Fruit fly (Drosophila melanogaster) whole organism, wandering third instar larva: ENCODE measurements around the gene Chsy.

Experiments
- Abd-B ChIP-seq: fragments of >200 bp; optimal IDR thresholded peaks from 2 replicates; lab custom pipeline; 2017; ENCODE audit warnings: missing biosample characterization, missing genetic modification characterization
- CG32264 ChIP-seq: fragments of 200-800 bp; sonication (Bioruptor generic); optimal IDR thresholded peaks from 2 replicates; lab custom pipeline; 2016; ENCODE audit warnings: missing biosample characterization, missing genetic modification characterization
- CG9705 ChIP-seq: fragments of 200-800 bp; sonication (Bioruptor generic); optimal IDR thresholded peaks from 2 replicates; lab custom pipeline; 2018; ENCODE audit warnings: missing biosample characterization, mild to moderate bottlenecking, missing genetic modification characterization
- CrebA ChIP-seq: fragments of 200-800 bp; sonication (Bioruptor generic); optimal IDR thresholded peaks from 2 replicates; lab custom pipeline; 2016; ENCODE audit warnings: missing biosample characterization, mild to moderate bottlenecking, missing genetic modification characterization, borderline replicate concordance
- Dfd ChIP-seq: fragments of >200 bp; optimal IDR thresholded peaks from 2 replicates; lab custom pipeline; 2017; ENCODE audit warnings: missing biosample characterization, missing genetic modification characterization
- Dif ChIP-seq: fragments of 200-275, 200-300 bp; sonication (Bioruptor generic); optimal IDR thresholded peaks from 2 replicates; lab custom pipeline; 2018; ENCODE audit warnings: missing biosample characterization, missing genetic modification characterization; ENCODE audit not compliant: partially characterized antibody
- GATAd ChIP-seq: sonication (Bioruptor generic); optimal IDR thresholded peaks from 2 replicates; lab custom pipeline; 2016; ENCODE audit warnings: missing biosample characterization, missing genetic modification characterization
- HLH106 ChIP-seq: fragments of 200-800 bp; optimal IDR thresholded peaks from 3 replicates; lab custom pipeline; 2019; ENCODE audit warnings: missing biosample characterization, mild to moderate bottlenecking, missing genetic modification characterization, moderate library complexity
- Hnf4 ChIP-seq: fragments of 200-800 bp; sonication (Bioruptor generic); optimal IDR thresholded peaks from 2 replicates; lab custom pipeline; 2016; ENCODE audit warnings: missing biosample characterization, mild to moderate bottlenecking, missing genetic modification characterization
- Hr78 ChIP-seq: fragments of >200 bp; optimal IDR thresholded peaks from 2 replicates; lab custom pipeline; 2017; ENCODE audit warnings: missing biosample characterization, missing genetic modification characterization
- Hr83 ChIP-seq: fragments of 200-300 bp; sonication (Bioruptor generic); optimal IDR thresholded peaks from 2 replicates; lab custom pipeline; 2016; ENCODE audit warnings: missing biosample characterization, mild to moderate bottlenecking, missing genetic modification characterization, moderate library complexity; ENCODE audit not compliant: poor library complexity, severe bottlenecking
- Jra ChIP-seq: sonication (Bioruptor generic); optimal IDR thresholded peaks from 2 replicates; lab custom pipeline; 2016; ENCODE audit warnings: missing biosample characterization, missing genetic modification characterization
- Mio ChIP-seq: sonication (Bioruptor generic); optimal IDR thresholded peaks from 2 replicates; lab custom pipeline; 2016; ENCODE audit warnings: missing biosample characterization, missing genetic modification characterization
- Myc ChIP-seq: fragments of >200 bp; optimal IDR thresholded peaks from 2 replicates; lab custom pipeline; 2017
- N ChIP-seq: fragments of >200 bp; optimal IDR thresholded peaks from 2 replicates; lab custom pipeline; 2018; ENCODE audit warnings: missing biosample characterization, missing external identifiers, missing genetic modification characterization
- OdsH ChIP-seq: fragments of 200-800 bp; sonication (Bioruptor generic); optimal IDR thresholded peaks from 2 replicates; lab custom pipeline; 2016; ENCODE audit warnings: missing biosample characterization, mild to moderate bottlenecking, missing genetic modification characterization
- Rel ChIP-seq, 2 experiments: fragments of 200-800 bp; sonication (Bioruptor generic) in 1 of 2; optimal IDR thresholded peaks; 2 replicates in 1 of 2; 3 replicates in 1 of 2; lab custom pipeline; 2016 to 2019; ENCODE audit warnings: mild to moderate bottlenecking in 2 of 2, missing biosample characterization in 2 of 2, missing genetic modification characterization in 2 of 2, moderate library complexity in 1 of 2
- Sp1 ChIP-seq: fragments of 200-800 bp; sonication (Bioruptor generic); optimal IDR thresholded peaks from 3 replicates; lab custom pipeline; 2019; ENCODE audit warnings: missing biosample characterization, mild to moderate bottlenecking, missing genetic modification characterization, moderate library complexity
- Vsx2 ChIP-seq: fragments of 200-300, 225-300 bp; sonication (Bioruptor generic); optimal IDR thresholded peaks from 2 replicates; lab custom pipeline; 2018; ENCODE audit warnings: missing biosample characterization, missing genetic modification characterization; ENCODE audit not compliant: partially characterized antibody
- br ChIP-seq: fragments of 200-800 bp; sonication (Bioruptor generic); optimal IDR thresholded peaks from 2 replicates; lab custom pipeline; 2016; ENCODE audit warnings: missing biosample characterization, missing genetic modification characterization
- brk ChIP-seq: fragments of 200-800 bp; sonication (Bioruptor generic); optimal IDR thresholded peaks from 2 replicates; lab custom pipeline; 2016; ENCODE audit warnings: missing biosample characterization, mild to moderate bottlenecking, missing genetic modification characterization
- dl ChIP-seq, 2 experiments: fragments of 175-275, 200-275 bp in 1 of 2; fragments of 200-275 bp in 1 of 2; sonication (Bioruptor generic); optimal IDR thresholded peaks; lab custom pipeline; 2018; ENCODE audit warnings: mild to moderate bottlenecking in 2 of 2, missing biosample characterization in 2 of 2, missing genetic modification characterization in 2 of 2, moderate library complexity in 2 of 2; ENCODE audit not compliant: partially characterized antibody in 2 of 2, insufficient read depth in 1 of 2
- dmrt93B ChIP-seq: fragments of 200-800 bp; sonication (Bioruptor generic); optimal IDR thresholded peaks from 2 replicates; lab custom pipeline; 2018; ENCODE audit warnings: missing biosample characterization, mild to moderate bottlenecking, missing genetic modification characterization
- dsf ChIP-seq: sonication (Bioruptor generic); optimal IDR thresholded peaks from 2 replicates; lab custom pipeline; 2016; ENCODE audit warnings: missing biosample characterization, missing genetic modification characterization, borderline replicate concordance
- ey ChIP-seq: fragments of 200-800 bp; sonication (Bioruptor generic); optimal IDR thresholded peaks from 2 replicates; lab custom pipeline; 2016; ENCODE audit warnings: missing biosample characterization, missing genetic modification characterization
- foxo ChIP-seq, 2 experiments: fragments of 200-800 bp; sonication (Bioruptor generic); optimal IDR thresholded peaks; 2 replicates in 1 of 2; 3 replicates in 1 of 2; lab custom pipeline; 2016 to 2017; ENCODE audit warnings: missing biosample characterization in 2 of 2, missing genetic modification characterization in 2 of 2
- fru ChIP-seq: fragments of 200-800 bp; sonication (Bioruptor generic); optimal IDR thresholded peaks from 3 replicates; lab custom pipeline; 2016; ENCODE audit warnings: missing biosample characterization, mild to moderate bottlenecking, missing genetic modification characterization
- h ChIP-seq: fragments of 200-800 bp; sonication (Bioruptor generic); optimal IDR thresholded peaks from 3 replicates; lab custom pipeline; 2016; ENCODE audit warnings: missing biosample characterization, mild to moderate bottlenecking, missing genetic modification characterization
- jim ChIP-seq: fragments of 175-275, 200-325 bp; sonication (Bioruptor generic); optimal IDR thresholded peaks from 2 replicates; lab custom pipeline; 2016; ENCODE audit warnings: missing biosample characterization, mild to moderate bottlenecking, missing genetic modification characterization
- lola ChIP-seq: fragments of >200 bp; optimal IDR thresholded peaks from 2 replicates; lab custom pipeline; 2017; ENCODE audit warnings: missing biosample characterization, missing genetic modification characterization
- pan ChIP-seq: fragments of >200 bp; optimal IDR thresholded peaks from 2 replicates; lab custom pipeline; 2017
- psq ChIP-seq: fragments of 200-800 bp; sonication (Bioruptor generic); optimal IDR thresholded peaks from 3 replicates; lab custom pipeline; 2017; ENCODE audit warnings: missing biosample characterization, mild to moderate bottlenecking, missing genetic modification characterization, moderate library complexity
- rgr ChIP-seq: fragments of 200-800 bp; sonication (Bioruptor generic); optimal IDR thresholded peaks from 3 replicates; lab custom pipeline; 2016; ENCODE audit warnings: missing biosample characterization, mild to moderate bottlenecking, missing genetic modification characterization
- sage ChIP-seq: fragments of 200-800 bp; sonication (Bioruptor generic); optimal IDR thresholded peaks from 2 replicates; lab custom pipeline; 2016; ENCODE audit warnings: missing biosample characterization, mild to moderate bottlenecking, missing genetic modification characterization
- sv ChIP-seq: fragments of 200-800 bp; sonication (Bioruptor generic); optimal IDR thresholded peaks from 3 replicates; lab custom pipeline; 2016; ENCODE audit warnings: missing biosample characterization, missing genetic modification characterization
- tai ChIP-seq: sonication (Bioruptor generic); optimal IDR thresholded peaks from 2 replicates; lab custom pipeline; 2016; ENCODE audit warnings: missing biosample characterization, missing genetic modification characterization
- usp ChIP-seq: fragments of >200 bp; optimal IDR thresholded peaks from 2 replicates; lab custom pipeline; 2017; ENCODE audit warnings: missing biosample characterization, missing genetic modification characterization
- woc ChIP-seq: sonication (Bioruptor generic); optimal IDR thresholded peaks from 2 replicates; lab custom pipeline; 2016; ENCODE audit warnings: missing biosample characterization, mild to moderate bottlenecking, missing genetic modification characterization

Chsy gene

dm6 chrX:15583842-15584441, 9.4 kb downstream of the Chsy start:
- TF ChIP-seq Myc (lab: Kevin White, UChicago) (peak; percentile 1), brk (GFP tag; lab: Kevin White, UChicago) (no peak), rgr (GFP tag; lab: Kevin White, UChicago) (no peak)

- TF ChIP-seq Dif (no peak), Hnf4 (GFP tag; lab: Kevin White, UChicago) (no peak), Jra (no peak), Dfd (no peak), CrebA (GFP tag; lab: Kevin White, UChicago) (no peak), sage (GFP tag; lab: Kevin White, UChicago) (no peak), Abd-B (no peak), Rel (GFP tag; optimal IDR thresholded peaks at IDR 0.05; lab: Kevin White, UChicago) (no peak), Rel (tag; optimal IDR thresholded peaks at IDR 0.05; lab: Kevin White, UChicago) (no peak), GATAd (GFP tag; lab: Kevin White, UChicago) (peak; percentile 54), pan (lab: Kevin White, UChicago) (no peak), Mio (GFP tag; lab: Kevin White, UChicago) (no peak), OdsH (GFP tag; lab: Kevin White, UChicago) (peak; percentile 29), Vsx2 (GFP tag; lab: Kevin White, UChicago) (no peak), dsf (GFP tag; lab: Kevin White, UChicago) (no peak), sv (GFP tag; lab: Kevin White, UChicago) (peak; percentile 23), br (GFP tag; lab: Kevin White, UChicago) (peak; percentile 43), tai (no peak), foxo (GFP tag; optimal IDR thresholded peaks at IDR 0.05; lab: Kevin White, UChicago) (peak in 1 of 2 experiments; percentile 66), jim (GFP tag; lab: Kevin White, UChicago) (no peak), psq (peak; percentile 46), h (GFP tag; lab: Kevin White, UChicago) (peak; percentile 66), N (no peak), Sp1 (peak; percentile 55), rgr (GFP tag; lab: Kevin White, UChicago) (peak; percentile 68), dl (GFP tag; optimal IDR thresholded peaks at IDR 0.05; lab: Kevin White, UChicago; ENCODE audit: insufficient read depth in 1 of 2, partially characterized antibody in 2 of 2) (no peak), HLH106 (tag; lab: Kevin White, UChicago) (peak; percentile 63), ey (GFP tag; lab: Kevin White, UChicago) (peak; percentile 60), woc (GFP tag; lab: Kevin White, UChicago) (peak; percentile 71), CG32264 (GFP tag; lab: Kevin White, UChicago) (no peak), usp (GFP tag; lab: Kevin White, UChicago) (no peak), lola (GFP tag; lab: Kevin White, UChicago) (no peak), CG9705 (peak; percentile 19), fru (peak; percentile 65), Myc (lab: Kevin White, UChicago) (peak; percentile 32), Hr83 (no peak), brk (GFP tag; lab: Kevin White, UChicago) (no peak), dmrt93B (GFP tag; lab: Kevin White, UChicago) (peak; percentile 35), Hr78 (GFP tag; lab: Kevin White, UChicago) (no peak)
These were observed 10.5 kb downstream of the Chsy start, which contains the start of the genes CG9215 and CG8097 for dm6 chrX:15582853-15583252. TSS of gene CG9215 (minus strand) at chrX:15582874. TSS of gene CG8097 (plus strand) at chrX:15583159.

- peak; percentile 89 for TF ChIP-seq GATAd (GFP tag; lab: Kevin White, UChicago)
- no peak for TF ChIP-seq dl (GFP tag; optimal IDR thresholded peaks at IDR 0.05; lab: Kevin White, UChicago; ENCODE audit: insufficient read depth in 1 of 2, partially characterized antibody in 2 of 2)
- TF ChIP-seq h (GFP tag; lab: Kevin White, UChicago): peak; percentile 98
- no peak for TF ChIP-seq tai
- TF ChIP-seq CG9705: peak; percentile 95
- TF ChIP-seq foxo (GFP tag; optimal IDR thresholded peaks at IDR 0.05; lab: Kevin White, UChicago): peak; percentile 95 to 99
- peak; percentile 89 for TF ChIP-seq Rel (GFP tag; optimal IDR thresholded peaks at IDR 0.05; lab: Kevin White, UChicago)
- peak; percentile 88 for TF ChIP-seq Rel (tag; optimal IDR thresholded peaks at IDR 0.05; lab: Kevin White, UChicago)
- no peak for TF ChIP-seq CrebA (GFP tag; lab: Kevin White, UChicago)
- TF ChIP-seq sage (GFP tag; lab: Kevin White, UChicago): peak; percentile 97
- peak; percentile 95 for TF ChIP-seq CG32264 (GFP tag; lab: Kevin White, UChicago)
- TF ChIP-seq sv (GFP tag; lab: Kevin White, UChicago): peak; percentile 93
- peak; percentile 71 for TF ChIP-seq dsf (GFP tag; lab: Kevin White, UChicago)
- no peak for TF ChIP-seq Dif
- no peak for TF ChIP-seq Hr78 (GFP tag; lab: Kevin White, UChicago)
- peak; percentile 94 for TF ChIP-seq dmrt93B (GFP tag; lab: Kevin White, UChicago)
- TF ChIP-seq brk (GFP tag; lab: Kevin White, UChicago): no peak
- peak; percentile 97 for TF ChIP-seq fru
- TF ChIP-seq woc (GFP tag; lab: Kevin White, UChicago): peak; percentile 97
- peak; percentile 94 for TF ChIP-seq Jra
- TF ChIP-seq lola (GFP tag; lab: Kevin White, UChicago): no peak
- TF ChIP-seq Dfd: no peak
- TF ChIP-seq HLH106 (tag; lab: Kevin White, UChicago): peak; percentile 97
- no peak for TF ChIP-seq N
- peak; percentile 85 for TF ChIP-seq jim (GFP tag; lab: Kevin White, UChicago)
- TF ChIP-seq Mio (GFP tag; lab: Kevin White, UChicago): peak; percentile 83
- no peak for TF ChIP-seq Myc (lab: Kevin White, UChicago)
- peak; percentile 94 for TF ChIP-seq psq
- TF ChIP-seq pan (lab: Kevin White, UChicago): no peak
- TF ChIP-seq br (GFP tag; lab: Kevin White, UChicago): peak; percentile 98
- peak; percentile 98 for TF ChIP-seq ey (GFP tag; lab: Kevin White, UChicago)
- TF ChIP-seq usp (GFP tag; lab: Kevin White, UChicago): no peak
- peak; percentile 96 for TF ChIP-seq OdsH (GFP tag; lab: Kevin White, UChicago)
- TF ChIP-seq Abd-B: no peak
- peak; percentile 98 for TF ChIP-seq rgr (GFP tag; lab: Kevin White, UChicago)
- peak; percentile 96 for TF ChIP-seq Hr83
These were observed 13.8 kb downstream of the Chsy start for dm6 chrX:15579579-15579978.
